Worm (Caenorhabditis elegans): ENCODE data around the gene slrp-1.
A peak's percentile ranks its signal among the peaks of the same experiment; 100 is the strongest.

The slrp-1 gene

ce11 chrV:13551601-13552000 lies 14.1 kb upstream of the slrp-1 start, which contains the start of the genes C56A3.4 and C56A3.5:
Gene C56A3.4, minus strand, starts transcription at chrV:13551754.
Gene C56A3.5, plus strand, starts transcription at chrV:13551967.
- TF ChIP-seq nhr-23 (tag; optimal IDR thresholded peaks at IDR 0.05) (peak; percentile 41), elt-2 (tag; optimal IDR thresholded peaks at IDR 0.05) (peak; percentile 22), ceh-16 (tag; optimal IDR thresholded peaks at IDR 0.05) (no peak), jun-1 (tag; optimal IDR thresholded peaks at IDR 0.05) (peak; percentile 23), nhr-67 (tag; optimal IDR thresholded peaks at IDR 0.05) (no peak), pha-4 (tag; optimal IDR thresholded peaks at IDR 0.05) (peak; percentile 40), nhr-43 (tag; optimal IDR thresholded peaks at IDR 0.05; ENCODE audit: poor library complexity, severe bottlenecking) (peak; percentile 59), lin-15B (tag; optimal IDR thresholded peaks at IDR 0.05) (peak; percentile 82), nhr-25 (tag; optimal IDR thresholded peaks at IDR 0.05) (no peak), snpc-4 (tag; optimal IDR thresholded peaks at IDR 0.05) (peak; percentile 8), hmg-11 (tag; optimal IDR thresholded peaks at IDR 0.05) (peak; percentile 63), egl-27 (tag; optimal IDR thresholded peaks at IDR 0.05) (no peak), nfya-1 (tag; optimal IDR thresholded peaks at IDR 0.05; ENCODE audit: insufficient read depth) (peak; percentile 49), mdl-1 (tag; optimal IDR thresholded peaks at IDR 0.05) (no peak)

- no peak for TF ChIP-seq pqm-1 (tag; optimal IDR thresholded peaks at IDR 0.05)
- no peak for TF ChIP-seq snpc-4 (tag; optimal IDR thresholded peaks at IDR 0.05)
- no peak for TF ChIP-seq ceh-28 (tag; optimal IDR thresholded peaks at IDR 0.05)
- TF ChIP-seq nhr-76 (tag; optimal IDR thresholded peaks at IDR 0.05): no peak
- no peak for TF ChIP-seq ztf-4 (tag; optimal IDR thresholded peaks at IDR 0.05)
- TF ChIP-seq nhr-77 (tag; optimal IDR thresholded peaks at IDR 0.05): no peak
- TF ChIP-seq nhr-25 (tag; optimal IDR thresholded peaks at IDR 0.05): no peak
- no peak for TF ChIP-seq daf-12 (tag; optimal IDR thresholded peaks at IDR 0.05)
- no peak for TF ChIP-seq jun-1 (tag; optimal IDR thresholded peaks at IDR 0.05)
- TF ChIP-seq ceh-9 (tag; optimal IDR thresholded peaks at IDR 0.05): no peak
- TF ChIP-seq egl-27 (tag; optimal IDR thresholded peaks at IDR 0.05): no peak
- TF ChIP-seq skn-1 (tag; optimal IDR thresholded peaks at IDR 0.05): no peak
- TF ChIP-seq ceh-16 (tag; optimal IDR thresholded peaks at IDR 0.05): no peak
- TF ChIP-seq nhr-12 (tag; optimal IDR thresholded peaks at IDR 0.05): no peak
- TF ChIP-seq zag-1 (tag; optimal IDR thresholded peaks at IDR 0.05): no peak
- no peak for TF ChIP-seq nhr-28 (tag; optimal IDR thresholded peaks at IDR 0.05)
- no peak for TF ChIP-seq mdl-1 (tag; optimal IDR thresholded peaks at IDR 0.05)
- TF ChIP-seq fkh-2 (tag; optimal IDR thresholded peaks at IDR 0.05): no peak
Measured at ce11 chrV:13556297-13556696, 9.4 kb upstream of the slrp-1 start, which contains the start of gene C56A3.6. Gene C56A3.6, minus strand, starts transcription at chrV:13556397.

- TF ChIP-seq elt-2 (tag; optimal IDR thresholded peaks at IDR 0.05) (peak; percentile 92), elt-3 (tag; optimal IDR thresholded peaks at IDR 0.05) (no peak), ceh-16 (tag; optimal IDR thresholded peaks at IDR 0.05) (no peak), nhr-28 (tag; optimal IDR thresholded peaks at IDR 0.05) (no peak), daf-12 (tag; optimal IDR thresholded peaks at IDR 0.05) (no peak), egl-5 (tag; optimal IDR thresholded peaks at IDR 0.05) (peak; percentile 63), nhr-25 (tag; optimal IDR thresholded peaks at IDR 0.05) (peak; percentile 40), fkh-2 (tag; optimal IDR thresholded peaks at IDR 0.05) (no peak), fos-1 (tag; optimal IDR thresholded peaks at IDR 0.05) (no peak), lsy-12 (tag; optimal IDR thresholded peaks at IDR 0.05) (peak; percentile 72), ceh-28 (tag; optimal IDR thresholded peaks at IDR 0.05) (peak; percentile 70), aly-2 (tag; optimal IDR thresholded peaks at IDR 0.05) (no peak), egl-27 (tag; optimal IDR thresholded peaks at IDR 0.05) (no peak), unc-39 (tag; optimal IDR thresholded peaks at IDR 0.05) (no peak), nhr-43 (tag; optimal IDR thresholded peaks at IDR 0.05; ENCODE audit: poor library complexity, severe bottlenecking) (peak; percentile 91), nhr-237 (tag; optimal IDR thresholded peaks at IDR 0.05) (no peak), pha-4 (tag; optimal IDR thresholded peaks at IDR 0.05) (peak; percentile 83), nfya-1 (tag; optimal IDR thresholded peaks at IDR 0.05; ENCODE audit: insufficient read depth) (peak; percentile 68), nhr-23 (tag; optimal IDR thresholded peaks at IDR 0.05) (peak; percentile 76), ztf-4 (tag; optimal IDR thresholded peaks at IDR 0.05) (no peak), nhr-76 (tag; optimal IDR thresholded peaks at IDR 0.05) (no peak), lin-15B (tag; optimal IDR thresholded peaks at IDR 0.05) (peak; percentile 82), tbx-2 (tag; optimal IDR thresholded peaks at IDR 0.05) (peak; percentile 8), ztf-11 (tag; optimal IDR thresholded peaks at IDR 0.05) (no peak), ZK546.5 (tag; optimal IDR thresholded peaks at IDR 0.05) (no peak), pqm-1 (tag; optimal IDR thresholded peaks at IDR 0.05) (peak; percentile 92), fkh-10 (GFP tag; optimal IDR thresholded peaks at IDR 0.05) (peak; percentile 51), ama-1 (optimal IDR thresholded peaks at IDR 0.05) (no peak), ceh-82 (tag; optimal IDR thresholded peaks at IDR 0.05) (no peak), sea-2 (GFP tag; optimal IDR thresholded peaks at IDR 0.05) (no peak), R02D3.7 (tag; optimal IDR thresholded peaks at IDR 0.05) (peak; percentile 64), nhr-12 (tag; optimal IDR thresholded peaks at IDR 0.05) (no peak), lin-39 (tag; optimal IDR thresholded peaks at IDR 0.05) (peak; percentile 70), zag-1 (tag; optimal IDR thresholded peaks at IDR 0.05) (no peak), nhr-11 (tag; optimal IDR thresholded peaks at IDR 0.05) (no peak), ceh-9 (tag; optimal IDR thresholded peaks at IDR 0.05) (no peak), nhr-77 (tag; optimal IDR thresholded peaks at IDR 0.05) (no peak), jun-1 (tag; optimal IDR thresholded peaks at IDR 0.05) (peak; percentile 89), unc-62 (GFP tag; optimal IDR thresholded peaks at IDR 0.05) (no peak), eor-1 (tag; optimal IDR thresholded peaks at IDR 0.05) (no peak), elt-1 (tag; optimal IDR thresholded peaks at IDR 0.05) (no peak), snpc-4 (tag; optimal IDR thresholded peaks at IDR 0.05) (peak; percentile 24), mdl-1 (tag; optimal IDR thresholded peaks at IDR 0.05) (no peak)
Measured at ce11 chrV:13556746-13557145, 8.9 kb upstream of the slrp-1 start, which contains the start of gene cav-2. Gene cav-2, plus strand, starts transcription at chrV:13557104.

Data from whole organism, L3 larva.